Worm (Caenorhabditis elegans): ENCODE results near the gene gur-4.

- TF ChIP-seq him-1 (tag; optimal IDR thresholded peaks at IDR 0.05) (no peak), dao-5 (tag; optimal IDR thresholded peaks at IDR 0.05) (no peak)
These were observed 26.7 kb upstream of the gur-4 start for ce11 chrII:14077823-14078222.

Measured in whole organism, L4/young adult.